Worm (Caenorhabditis elegans) whole organism, L1 larva: ENCODE measurements around the gene C49F5.8.
A peak's percentile ranks its signal among the peaks of the same experiment; 100 is the strongest.

ENCODE experiments used
- C04F5.9 ChIP-seq: sonication (generic microtip); optimal IDR thresholded peaks from 2 replicates; lab custom pipeline; 2016; ENCODE audit warnings: missing genetic modification characterization, missing compliant biosample characterization
- C16A3.4 ChIP-seq: fragments of 150-350 bp; optimal IDR thresholded peaks from 2 replicates; lab custom pipeline; 2014; ENCODE audit warnings: missing biosample characterization, missing genetic modification characterization
- C34B4.2 ChIP-seq: sonication (generic microtip); optimal IDR thresholded peaks from 2 replicates; lab custom pipeline; 2017; ENCODE audit warnings: mild to moderate bottlenecking, missing genetic modification characterization, missing compliant biosample characterization
- alr-1 ChIP-seq: fragments of 200-800 bp; sonication (Bioruptor generic); optimal IDR thresholded peaks from 2 replicates; lab custom pipeline; 2018; ENCODE audit warnings: borderline replicate concordance, mild to moderate bottlenecking, missing genetic modification characterization, missing compliant biosample characterization
- aly-2 ChIP-seq: fragments of 150-350 bp; optimal IDR thresholded peaks from 2 replicates; lab custom pipeline; 2014; ENCODE audit warnings: missing biosample characterization, missing genetic modification characterization
- ama-1 ChIP-seq: fragments of 150-350 bp; optimal IDR thresholded peaks from 2 replicates; lab custom pipeline; 2014
- blmp-1 ChIP-seq: fragments of 150-350 bp; optimal IDR thresholded peaks from 2 replicates; lab custom pipeline; 2014; ENCODE audit warnings: missing biosample characterization, missing genetic modification characterization
- ceh-82 ChIP-seq, 3 experiments: fragments of 150-350 bp in 1 of 3; sonication (generic microtip) in 2 of 3; optimal IDR thresholded peaks; 2 replicates each; lab custom pipeline; 2014 to 2017; ENCODE audit warnings: missing biosample characterization in 3 of 3, missing genetic modification characterization in 3 of 3
- ceh-88 ChIP-seq: fragments of 200-800 bp; sonication (Bioruptor generic); IDR thresholded peaks from 2 replicates; pipeline ENCODE4 v1.3.6; 2022; ENCODE audit warnings: missing genetic modification characterization, missing compliant biosample characterization
- ceh-90 ChIP-seq: sonication (generic microtip); optimal IDR thresholded peaks from 2 replicates; lab custom pipeline; 2016; ENCODE audit warnings: missing genetic modification characterization, missing compliant biosample characterization
- dpl-1 ChIP-seq, 3 experiments: fragments of 150-350 bp in 2 of 3; sonication (generic microtip) in 1 of 3; optimal IDR thresholded peaks; 2 replicates each; lab custom pipeline; 2014 to 2017; ENCODE audit warnings: missing biosample characterization in 3 of 3, missing genetic modification characterization in 3 of 3, missing genetic modification reagents in 3 of 3
- dsc-1 ChIP-seq: sonication (generic microtip); optimal IDR thresholded peaks from 2 replicates; lab custom pipeline; 2016; ENCODE audit warnings: mild to moderate bottlenecking, missing genetic modification characterization, missing compliant biosample characterization
- efl-1 ChIP-seq, 4 experiments: fragments of 150-350 bp; optimal IDR thresholded peaks in 3 of 4; peaks in 1 of 4; 1 replicate in 1 of 4; 2 replicates in 3 of 4; lab custom pipeline; 2014; ENCODE audit warnings: missing biosample characterization in 2 of 4, missing genetic modification characterization in 2 of 4, missing genetic modification reagents in 2 of 4
- efl-3 ChIP-seq: fragments of 200-800 bp; sonication (Bioruptor generic); optimal IDR thresholded peaks from 2 replicates; lab custom pipeline; 2018; ENCODE audit warnings: mild to moderate bottlenecking, missing genetic modification characterization, missing compliant biosample characterization
- egl-13 ChIP-seq: sonication (generic microtip); optimal IDR thresholded peaks from 2 replicates; lab custom pipeline; 2016; ENCODE audit warnings: missing genotype, missing genetic modification reagents, missing genetic modification characterization, missing compliant biosample characterization
- elt-3 ChIP-seq, 6 experiments: fragments of 150-350 bp in 1 of 6; sonication (generic microtip); optimal IDR thresholded peaks; 2 replicates each; lab custom pipeline; 2017 to 2018; ENCODE audit warnings: missing biosample characterization in 6 of 6, missing genetic modification characterization in 6 of 6, inconsistent platforms in 1 of 6
- fkh-8 ChIP-seq: sonication (generic microtip); optimal IDR thresholded peaks from 2 replicates; lab custom pipeline; 2016; ENCODE audit warnings: mild to moderate bottlenecking, missing genetic modification characterization, missing compliant biosample characterization
- fos-1 ChIP-seq: fragments of 150-350 bp; optimal IDR thresholded peaks from 2 replicates; lab custom pipeline; 2014; ENCODE audit warnings: missing biosample characterization, missing genetic modification characterization
- hlh-17 ChIP-seq: fragments of 200-800 bp; sonication (Bioruptor generic); optimal IDR thresholded peaks from 2 replicates; lab custom pipeline; 2018; ENCODE audit warnings: missing genetic modification characterization, mild to moderate bottlenecking, missing compliant biosample characterization, moderate library complexity, borderline replicate concordance
- irx-1 ChIP-seq: sonication (generic microtip); optimal IDR thresholded peaks from 2 replicates; lab custom pipeline; 2016; ENCODE audit warnings: missing genetic modification characterization, missing compliant biosample characterization
- jun-1 ChIP-seq: fragments of 150-350 bp; optimal IDR thresholded peaks from 2 replicates; lab custom pipeline; 2014; ENCODE audit warnings: missing biosample characterization, missing genetic modification reagents, missing genetic modification characterization
- lin-13 ChIP-seq: fragments of 150-350 bp; optimal IDR thresholded peaks from 2 replicates; lab custom pipeline; 2014; ENCODE audit warnings: missing biosample characterization, missing genetic modification reagents, missing genetic modification characterization
- lin-15B ChIP-seq: fragments of 150-350 bp; sonication (generic microtip); optimal IDR thresholded peaks from 3 replicates; lab custom pipeline; 2014; ENCODE audit warnings: missing biosample characterization, missing genetic modification characterization
- lir-3 ChIP-seq: sonication (generic microtip); optimal IDR thresholded peaks from 2 replicates; lab custom pipeline; 2016; ENCODE audit warnings: mild to moderate bottlenecking, missing genetic modification characterization, moderate library complexity, missing compliant biosample characterization; ENCODE audit not compliant: poor library complexity
- mab-9 ChIP-seq: fragments of 200-800 bp; sonication (Bioruptor generic); IDR thresholded peaks from 2 replicates; pipeline ENCODE4 v1.3.6; 2022; ENCODE audit warnings: missing genetic modification reagents, missing genetic modification characterization, missing compliant biosample characterization
- nhr-28 ChIP-seq: fragments of 150-350 bp; optimal IDR thresholded peaks from 2 replicates; lab custom pipeline; 2014; ENCODE audit warnings: missing biosample characterization, missing genetic modification characterization
- nhr-84 ChIP-seq: sonication (generic microtip); optimal IDR thresholded peaks from 2 replicates; lab custom pipeline; 2017; ENCODE audit warnings: missing biosample characterization, missing genetic modification characterization
- nhr-85 ChIP-seq: sonication (generic microtip); peaks from one replicate; lab custom pipeline; 2016; ENCODE audit warnings: missing genetic modification characterization, inconsistent platforms, missing compliant biosample characterization
- rnt-1 ChIP-seq: sonication (generic microtip); optimal IDR thresholded peaks from 2 replicates; lab custom pipeline; 2016; ENCODE audit warnings: mild to moderate bottlenecking, missing genetic modification characterization, moderate library complexity, missing compliant biosample characterization
- snu-23 ChIP-seq: sonication (generic microtip); optimal IDR thresholded peaks from 2 replicates; lab custom pipeline; 2016; ENCODE audit warnings: missing genetic modification characterization, missing compliant biosample characterization
- tbx-2 ChIP-seq: sonication (generic microtip); optimal IDR thresholded peaks from 2 replicates; lab custom pipeline; 2016; ENCODE audit warnings: missing genetic modification characterization, missing compliant biosample characterization
- tlp-1 ChIP-seq: fragments of 150-350 bp; optimal IDR thresholded peaks from 2 replicates; lab custom pipeline; 2014; ENCODE audit warnings: missing biosample characterization, missing genetic modification characterization
- unc-98 ChIP-seq: fragments of 200-800 bp; sonication (Bioruptor generic); IDR thresholded peaks from 2 replicates; pipeline ENCODE4 v1.3.6; 2022; ENCODE audit warnings: missing genetic modification characterization, missing compliant biosample characterization
- xbp-1 ChIP-seq: sonication (generic microtip); optimal IDR thresholded peaks from 2 replicates; lab custom pipeline; 2016; ENCODE audit warnings: missing genetic modification characterization, missing compliant biosample characterization

The C49F5.8 gene

DNA sequence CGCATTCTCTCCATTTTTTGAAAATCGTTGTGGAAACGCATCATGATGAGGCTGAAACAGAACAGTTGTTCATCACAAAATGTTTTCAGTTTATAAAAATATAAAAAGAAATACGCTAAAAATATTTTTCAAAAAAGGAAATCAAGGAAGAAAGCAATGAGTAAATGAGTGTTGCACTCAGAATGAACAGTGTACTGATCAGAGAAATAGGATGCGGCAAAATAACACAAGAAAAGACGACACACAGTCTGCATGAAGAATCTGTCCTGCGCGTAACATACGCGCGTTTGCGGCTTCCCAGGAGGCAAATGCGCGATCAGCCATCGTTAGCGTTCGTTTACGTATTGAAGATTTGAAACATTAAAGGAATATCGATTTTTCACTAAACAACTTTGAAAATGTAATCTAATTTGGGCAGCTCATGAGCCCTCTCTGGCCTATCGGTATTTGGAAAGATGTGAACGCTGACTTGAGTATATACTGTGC, 23.7 kb downstream of the C49F5.8 start, which contains the start of gene C49F5.3:
Gene C49F5.3, minus strand, starts transcription at position 51 of the 486 bp plus-strand sequence.
- TF ChIP-seq tlp-1 (tag; lab: Kevin White, UChicago) (no peak), ama-1 (no peak), nhr-28 (no peak), ceh-82 (tag; optimal IDR thresholded peaks at IDR 0.05; lab: Kevin White, UChicago) (no peak), nhr-85 (tag; lab: Kevin White, UChicago) (no peak), tbx-2 (tag; lab: Kevin White, UChicago) (no peak), C04F5.9 (tag; lab: Kevin White, UChicago) (no peak), hlh-17 (no peak), alr-1 (tag; lab: Kevin White, UChicago) (no peak), snu-23 (GFP tag; lab: Kevin White, UChicago) (no peak), efl-3 (no peak), aly-2 (tag; lab: Kevin White, UChicago) (no peak), fkh-8 (no peak), mab-9 (GFP tag; lab: Robert Waterston, UW) (no peak), egl-13 (tag; lab: Kevin White, UChicago) (no peak), xbp-1 (no peak), irx-1 (tag; lab: Kevin White, UChicago) (no peak)

DNA sequence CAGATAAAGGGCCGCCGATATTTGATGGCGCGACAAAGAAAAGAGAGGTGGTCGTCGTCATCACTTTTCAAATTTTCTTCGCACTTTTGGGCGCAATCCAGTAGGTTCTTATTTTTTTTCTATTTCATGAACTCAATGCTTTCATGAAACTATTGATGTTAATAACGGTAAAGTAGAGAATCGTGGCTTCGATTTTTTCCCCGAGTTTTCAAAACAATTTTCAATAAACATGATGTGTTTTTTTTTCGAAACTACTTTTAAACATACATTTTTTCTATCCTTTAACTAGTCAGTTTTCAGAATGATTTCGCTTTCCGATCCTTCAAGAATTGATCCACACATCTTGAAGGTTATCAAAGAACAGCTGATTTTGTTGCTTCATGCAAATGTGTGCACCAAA, 25.9 kb downstream of the C49F5.8 start, which contains the start of gene C49F5.5:
Gene C49F5.5, plus strand, starts transcription at position 301 of the 400 bp plus-strand sequence.
- no peak for TF ChIP-seq egl-13 (tag; lab: Kevin White, UChicago)

DNA sequence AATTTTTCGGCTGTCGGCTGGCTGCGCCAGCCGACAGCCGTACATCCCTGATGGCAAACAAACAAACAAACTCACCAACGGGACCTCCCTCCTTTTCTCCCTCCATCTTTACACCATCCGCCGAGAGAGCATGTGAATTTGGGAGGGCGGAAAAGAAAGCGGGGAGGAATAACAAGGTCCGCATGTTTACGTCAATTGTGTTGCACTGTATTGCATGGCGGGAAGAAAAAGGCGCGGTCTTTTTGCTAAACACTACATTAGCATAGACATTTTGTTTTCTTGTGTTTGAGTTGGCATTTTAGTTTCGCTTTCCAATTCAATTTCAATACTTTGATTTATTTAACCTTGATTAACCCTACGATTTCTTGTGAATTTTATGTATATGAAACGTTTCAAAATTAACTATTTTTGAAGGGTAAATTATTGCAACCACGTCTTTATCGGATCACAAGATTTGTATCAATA, 28.0 kb downstream of the C49F5.8 start, which contains the start of gene C49F5.6:
Gene C49F5.6, plus strand, starts transcription at position 415 of the 465 bp plus-strand sequence.
- TF ChIP-seq C16A3.4 (tag; lab: Kevin White, UChicago) (no peak), lin-13 (GFP tag; lab: Kevin White, UChicago) (no peak), dsc-1 (tag; lab: Kevin White, UChicago) (peak; percentile 47), mab-9 (GFP tag; lab: Robert Waterston, UW) (no peak), rnt-1 (tag; lab: Kevin White, UChicago) (peak; percentile 15), dpl-1 (GFP tag; optimal IDR thresholded peaks at IDR 0.05; lab: Kevin White, UChicago) (peak in 1 of 3 experiments; percentile 41), efl-1 (optimal IDR thresholded peaks at IDR 0.05; lab: Kevin White, UChicago) (peak; percentile 37 to 56), efl-1 (GFP tag; optimal IDR thresholded peaks at IDR 0.05 in 1 of 2; lab: Kevin White, UChicago) (peak; percentile 28 to 33), ceh-90 (tag; lab: Kevin White, UChicago) (no peak), unc-98 (GFP tag; lab: Robert Waterston, UW) (no peak)

DNA sequence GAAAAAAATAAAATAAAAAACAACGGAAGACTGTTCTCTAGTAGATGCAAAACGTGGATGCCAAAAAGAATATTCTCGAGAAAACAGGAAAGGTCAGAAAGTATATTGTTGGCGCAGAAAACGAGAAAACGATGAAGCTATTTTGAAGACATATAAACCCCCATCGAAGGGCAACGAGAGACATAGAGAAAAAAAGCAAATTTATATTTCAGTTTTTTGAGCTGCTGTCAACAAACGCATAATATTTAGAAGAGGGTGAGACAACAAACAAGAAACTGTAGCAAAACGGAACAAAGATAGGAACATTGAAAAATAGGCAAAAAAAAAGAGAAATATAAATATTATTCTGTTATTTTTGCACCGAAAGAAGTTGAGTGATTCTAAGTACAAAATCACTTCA, 32.3 kb downstream of the C49F5.8 start:
- TF ChIP-seq blmp-1 = no peak
- no peak for TF ChIP-seq fkh-8
- no peak for TF ChIP-seq C34B4.2 (tag; lab: Kevin White, UChicago)
- no peak for TF ChIP-seq ceh-82 (tag; optimal IDR thresholded peaks at IDR 0.05; lab: Kevin White, UChicago)
- TF ChIP-seq lin-15B (tag; lab: Kevin White, UChicago) = no peak
- no peak for TF ChIP-seq lir-3 (tag; lab: Kevin White, UChicago)
- no peak for TF ChIP-seq mab-9 (GFP tag; lab: Robert Waterston, UW)

DNA sequence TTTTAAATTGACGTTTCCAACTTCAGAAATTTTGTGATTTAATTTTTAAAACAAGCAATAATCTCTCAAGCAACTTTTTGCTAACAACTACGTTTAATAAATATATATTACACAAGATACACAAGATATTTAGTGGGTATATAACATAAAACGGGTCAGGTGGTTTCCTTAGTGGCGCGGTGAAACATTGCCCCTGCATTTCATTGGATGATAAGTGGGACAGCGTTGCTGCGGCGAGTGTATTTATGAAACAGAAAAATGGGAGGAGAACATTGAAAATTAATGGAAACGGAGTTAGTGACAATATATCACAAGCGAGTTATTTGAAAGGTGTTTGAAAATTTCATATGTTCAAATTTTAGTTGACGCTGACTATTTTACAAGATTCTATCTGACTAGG, 32.8 kb downstream of the C49F5.8 start:
- no peak for TF ChIP-seq ceh-88
- TF ChIP-seq elt-3 (tag; optimal IDR thresholded peaks at IDR 0.05; lab: Kevin White, UChicago) = peak in 1 of 6 experiments; percentile 38
- TF ChIP-seq fos-1 (tag; lab: Kevin White, UChicago) = no peak
- no peak for TF ChIP-seq efl-1 (optimal IDR thresholded peaks at IDR 0.05; lab: Kevin White, UChicago)
- peak in 1 of 2 experiments; percentile 38 for TF ChIP-seq efl-1 (GFP tag; optimal IDR thresholded peaks at IDR 0.05 in 1 of 2; lab: Kevin White, UChicago)
- TF ChIP-seq blmp-1 = peak; percentile 45
- TF ChIP-seq nhr-84 (tag; lab: Kevin White, UChicago) = no peak
- TF ChIP-seq C04F5.9 (tag; lab: Kevin White, UChicago) = no peak
- TF ChIP-seq jun-1 (tag; lab: Kevin White, UChicago) = no peak
- TF ChIP-seq, all 84 proteins: peak for 3
